Fruit fly (Drosophila melanogaster) whole organism, prepupa: ENCODE data around the gene rux.

Experiments
- CG10631 ChIP-seq: fragments of 200-800 bp; sonication (Bioruptor generic); optimal IDR thresholded peaks from 2 replicates; lab custom pipeline; 2016; ENCODE audit warnings: missing biosample characterization, missing genetic modification characterization
- CG16779 ChIP-seq: fragments of 200-800 bp; sonication (Bioruptor generic); optimal IDR thresholded peaks from 3 replicates; lab custom pipeline; 2017; ENCODE audit warnings: missing biosample characterization, mild to moderate bottlenecking, missing genetic modification characterization
- CG31627 ChIP-seq: fragments of 200-800 bp; sonication (Bioruptor generic); optimal IDR thresholded peaks from 3 replicates; lab custom pipeline; 2016; ENCODE audit warnings: missing biosample characterization, missing genetic modification characterization
- CG4318 ChIP-seq: fragments of 200-800 bp; sonication (Bioruptor generic); optimal IDR thresholded peaks from 3 replicates; lab custom pipeline; 2017; ENCODE audit warnings: missing biosample characterization, mild to moderate bottlenecking, missing genetic modification characterization
- Ets96B ChIP-seq: fragments of 200-800 bp; optimal IDR thresholded peaks from 2 replicates; lab custom pipeline; 2019; ENCODE audit warnings: missing biosample characterization, mild to moderate bottlenecking, missing genetic modification characterization, moderate library complexity
- Sox14 ChIP-seq: fragments of 200-800 bp; sonication (Bioruptor generic); optimal IDR thresholded peaks from 3 replicates; lab custom pipeline; 2016; ENCODE audit warnings: missing biosample characterization, missing genetic modification characterization
- acj6 ChIP-seq: fragments of 200-800 bp; sonication (Bioruptor generic); optimal IDR thresholded peaks from 3 replicates; lab custom pipeline; 2016; ENCODE audit warnings: missing biosample characterization, missing genetic modification characterization
- cyc ChIP-seq: fragments of 200-800 bp; sonication (Bioruptor generic); optimal IDR thresholded peaks from 3 replicates; lab custom pipeline; 2016; ENCODE audit warnings: missing biosample characterization, missing genetic modification characterization
- eg ChIP-seq: fragments of 200-800 bp; sonication (Bioruptor generic); IDR thresholded peaks from 3 replicates; pipeline ENCODE4 v1.3.6; 2022; ENCODE audit warnings: missing biosample characterization, missing genetic modification characterization
- net ChIP-seq: fragments of 200-800 bp; sonication (Bioruptor generic); optimal IDR thresholded peaks from 3 replicates; lab custom pipeline; 2016; ENCODE audit warnings: missing biosample characterization, missing genetic modification characterization
- pdm3 ChIP-seq: fragments of 200-800 bp; sonication (Bioruptor generic); optimal IDR thresholded peaks from 3 replicates; lab custom pipeline; 2016; ENCODE audit warnings: missing biosample characterization, missing genetic modification characterization
- svp ChIP-seq: fragments of 200-800 bp; sonication (Bioruptor generic); peaks from one replicate; lab custom pipeline; 2016; ENCODE audit warnings: missing biosample characterization, missing genetic modification characterization

- no peak for TF ChIP-seq CG16779 (tag; lab: Kevin White, UChicago)
- TF ChIP-seq CG31627 (GFP tag; lab: Kevin White, UChicago): no peak
- no peak for TF ChIP-seq CG10631 (GFP tag; lab: Kevin White, UChicago)
- TF ChIP-seq Sox14 (GFP tag; lab: Kevin White, UChicago): no peak
- TF ChIP-seq Ets96B (tag; lab: Kevin White, UChicago): no peak
- no peak for TF ChIP-seq pdm3 (GFP tag; lab: Kevin White, UChicago)
- no peak for TF ChIP-seq CG4318 (GFP tag; lab: Kevin White, UChicago)
- TF ChIP-seq svp (GFP tag; lab: Kevin White, UChicago): no peak
- TF ChIP-seq acj6 (GFP tag; lab: Kevin White, UChicago): no peak
- no peak for TF ChIP-seq cyc
- TF ChIP-seq net (GFP tag; lab: Kevin White, UChicago): no peak
- TF ChIP-seq eg (GFP tag; lab: Robert Waterston, UW): no peak
These were observed 24.5 kb downstream of the rux start, which contains the start of gene mab-21 for dm6 chrX:6012976-6013684.
